Worm (Caenorhabditis elegans) whole organism, young adult: ENCODE results near the gene Y39A1A.27.

Experiments
- mes-4 ChIP-seq: sonication (generic microtip); optimal IDR thresholded peaks from 2 replicates; lab custom pipeline; 2016; ENCODE audit warnings: missing genotype, missing genetic modification characterization, missing compliant biosample characterization
- ztf-25 ChIP-seq: fragments of 200-800 bp; sonication (Bioruptor generic); IDR thresholded peaks from 2 replicates; pipeline ENCODE4 v1.3.6; 2022; ENCODE audit warnings: missing genetic modification reagents, missing genetic modification characterization, missing compliant biosample characterization

DNA sequence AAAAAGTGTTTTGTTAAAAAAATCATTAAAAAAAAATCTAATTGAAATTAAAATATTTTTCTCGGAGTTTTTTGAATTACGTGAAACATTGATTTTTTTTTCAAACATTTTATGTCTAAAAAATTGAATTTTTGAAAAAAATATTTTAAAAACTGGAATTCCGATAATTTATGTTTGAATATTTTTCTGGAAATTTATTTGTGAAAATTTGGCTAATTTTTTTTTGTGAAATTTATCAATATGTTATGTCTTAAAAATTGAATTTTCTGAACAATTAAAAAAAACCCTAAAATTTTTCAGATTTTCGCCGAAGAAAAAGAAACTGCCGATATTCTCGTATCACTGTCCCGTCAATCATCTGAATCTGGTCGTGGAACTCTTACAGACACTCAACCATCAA, 26.4 kb upstream of the Y39A1A.27 start, which contains the start of gene Y39A1A.24:
- no peak for TF ChIP-seq mes-4 (tag; lab: Kevin White, UChicago)
- no peak for TF ChIP-seq ztf-25 (GFP tag; lab: Robert Waterston, UW)
